Fruit fly (Drosophila melanogaster) whole organism, embryonic: ENCODE measurements around the gene CG15543.
A peak's percentile ranks its signal among the peaks of the same experiment; 100 is the strongest.

ENCODE experiments used
- Aef1 ChIP-seq: fragments of 200-800 bp; sonication (Bioruptor generic); IDR thresholded peaks from 3 replicates; pipeline ENCODE4 v1.3.6; 2022; ENCODE audit warnings: missing biosample characterization, missing genetic modification characterization
- Atf6 ChIP-seq: fragments of 200-800 bp; sonication (Bioruptor generic); IDR thresholded peaks from 2 replicates; pipeline ENCODE4 v1.3.6; 2022; ENCODE audit warnings: missing biosample characterization, missing genetic modification characterization
- BEAF-32 ChIP-seq: fragments of 200-800 bp; sonication (Bioruptor generic); optimal IDR thresholded peaks from 3 replicates; lab custom pipeline; 2017; ENCODE audit warnings: missing biosample characterization, missing genetic modification characterization, mild to moderate bottlenecking, moderate library complexity, missing genetic modification reagents
- BtbVII ChIP-seq: fragments of 200-800 bp; sonication (Bioruptor generic); optimal IDR thresholded peaks from 3 replicates; lab custom pipeline; 2017; ENCODE audit warnings: missing biosample characterization, mild to moderate bottlenecking, missing genetic modification characterization
- C15 ChIP-seq: fragments of 200-800 bp; sonication (Bioruptor generic); IDR thresholded peaks from 3 replicates; pipeline ENCODE4 v1.3.6; 2022; ENCODE audit warnings: missing biosample characterization, missing genetic modification characterization
- CG1024 ChIP-seq: fragments of 200-800 bp; sonication (Bioruptor generic); IDR thresholded peaks from 2 replicates; pipeline ENCODE4 v1.3.6; 2022; ENCODE audit warnings: missing biosample characterization, missing genetic modification characterization
- CG10979 ChIP-seq: fragments of 200-800 bp; sonication (Bioruptor generic); optimal IDR thresholded peaks from 2 replicates; lab custom pipeline; 2018; ENCODE audit warnings: missing biosample characterization, mild to moderate bottlenecking, missing genetic modification characterization, moderate library complexity
- CG11456 ChIP-seq: fragments of 200-800 bp; sonication (Bioruptor generic); IDR thresholded peaks from 3 replicates; pipeline ENCODE4 v1.3.6; 2022; ENCODE audit warnings: missing biosample characterization, missing genetic modification characterization
- CG12659 ChIP-seq: fragments of 200-800 bp; sonication (Bioruptor generic); optimal IDR thresholded peaks from 3 replicates; lab custom pipeline; 2017; ENCODE audit warnings: mild to moderate bottlenecking, missing biosample characterization, missing genetic modification reagents, missing genetic modification characterization
- CG14965 ChIP-seq: fragments of 200-800 bp; sonication (Bioruptor generic); optimal IDR thresholded peaks from 2 replicates; lab custom pipeline; 2016; ENCODE audit warnings: missing biosample characterization, missing genetic modification characterization, borderline replicate concordance
- CG17829 ChIP-seq: fragments of 200-800 bp; optimal IDR thresholded peaks from 2 replicates; lab custom pipeline; 2019; ENCODE audit warnings: missing biosample characterization, mild to moderate bottlenecking, missing genetic modification characterization, moderate library complexity
- CG18262 ChIP-seq: fragments of 200-800 bp; optimal IDR thresholded peaks from 3 replicates; lab custom pipeline; 2019; ENCODE audit warnings: missing biosample characterization, mild to moderate bottlenecking, missing genetic modification characterization, moderate library complexity
- CG31441 ChIP-seq: fragments of 200-800 bp; sonication (Bioruptor generic); IDR thresholded peaks from 2 replicates; pipeline ENCODE4 v1.3.6; 2022; ENCODE audit warnings: missing biosample characterization, missing genetic modification characterization
- CG3163 ChIP-seq: fragments of 200-800 bp; sonication (Bioruptor generic); optimal IDR thresholded peaks from 3 replicates; lab custom pipeline; 2016; ENCODE audit warnings: missing biosample characterization, missing genetic modification characterization
- CG32532 ChIP-seq: fragments of 200-800 bp; sonication (Bioruptor generic); IDR thresholded peaks from 2 replicates; pipeline ENCODE4 v1.3.6; 2022; ENCODE audit warnings: missing biosample characterization, missing genetic modification characterization
- CG34376 ChIP-seq: fragments of 200-800 bp; sonication (Bioruptor generic); optimal IDR thresholded peaks from 2 replicates; lab custom pipeline; 2018; ENCODE audit warnings: missing biosample characterization, mild to moderate bottlenecking, missing genetic modification characterization
- CG34422 ChIP-seq: fragments of 200-800 bp; sonication (Bioruptor generic); IDR thresholded peaks from 3 replicates; pipeline ENCODE4 v1.3.6; 2022; ENCODE audit warnings: missing biosample characterization, missing genetic modification characterization
- CG3995 ChIP-seq: fragments of 200-800 bp; sonication (Bioruptor generic); optimal IDR thresholded peaks from 3 replicates; lab custom pipeline; 2016; ENCODE audit warnings: missing biosample characterization, missing genetic modification characterization
- CG6272 ChIP-seq: fragments of 200-800 bp; sonication (Bioruptor generic); IDR thresholded peaks from 2 replicates; pipeline ENCODE4 v1.3.6; 2022; ENCODE audit warnings: missing biosample characterization, missing genetic modification characterization
- CG6654 ChIP-seq: fragments of 200-800 bp; sonication (Bioruptor generic); optimal IDR thresholded peaks from 2 replicates; lab custom pipeline; 2017; ENCODE audit warnings: missing biosample characterization, mild to moderate bottlenecking, missing genetic modification characterization
- CG7357 ChIP-seq: fragments of 200-800 bp; sonication (Bioruptor generic); IDR thresholded peaks from 3 replicates; pipeline ENCODE4 v1.3.6; 2022; ENCODE audit warnings: missing biosample characterization, missing genetic modification characterization
- CG8290 ChIP-seq, 3 experiments: fragments of 200-800 bp; sonication (Bioruptor generic); optimal IDR thresholded peaks; 2 replicates each; lab custom pipeline; 2016 to 2019; ENCODE audit warnings: missing biosample characterization in 3 of 3, missing genetic modification characterization in 3 of 3, mild to moderate bottlenecking in 2 of 3, moderate library complexity in 1 of 3
- CG8478 ChIP-seq: fragments of >200 bp; optimal IDR thresholded peaks from 2 replicates; lab custom pipeline; 2018
- CG8765 ChIP-seq: fragments of 200-800 bp; sonication (Bioruptor generic); IDR thresholded peaks from 2 replicates; pipeline ENCODE4 v1.3.6; 2022; ENCODE audit warnings: missing biosample characterization, missing genetic modification characterization
- D ChIP-seq, 2 experiments: fragments of 200-800 bp in 1 of 2; fragments of >200 bp in 1 of 2; sonication (Bioruptor generic) in 1 of 2; optimal IDR thresholded peaks; 2 replicates in 1 of 2; 3 replicates in 1 of 2; lab custom pipeline; 2017; ENCODE audit warnings: mild to moderate bottlenecking in 1 of 2, missing biosample characterization in 1 of 2, missing genetic modification characterization in 1 of 2, missing genetic modification reagents in 1 of 2
- Dip2 ChIP-seq: fragments of 200-800 bp; sonication (Bioruptor generic); IDR thresholded peaks from 2 replicates; pipeline ENCODE4 v1.3.6; 2022; ENCODE audit warnings: missing biosample characterization, missing genetic modification characterization
- Dip3 ChIP-seq: fragments of 200-800 bp; sonication (Bioruptor generic); optimal IDR thresholded peaks from 3 replicates; lab custom pipeline; 2016; ENCODE audit warnings: missing biosample characterization, missing genetic modification characterization
- Drgx ChIP-seq: fragments of 200-800 bp; sonication (Bioruptor generic); IDR thresholded peaks from 2 replicates; pipeline ENCODE4 v1.3.6; 2022; ENCODE audit warnings: missing biosample characterization, missing genetic modification characterization
- Ets65A ChIP-seq: fragments of 200-800 bp; sonication (Bioruptor generic); peaks from one replicate; lab custom pipeline; 2016; ENCODE audit warnings: missing biosample characterization, missing genetic modification characterization
- Ets97D ChIP-seq: fragments of 200-800 bp; sonication (Bioruptor generic); optimal IDR thresholded peaks from 3 replicates; lab custom pipeline; 2016; ENCODE audit warnings: missing biosample characterization, missing genetic modification characterization
- Fer2 ChIP-seq: fragments of 200-800 bp; sonication (Bioruptor generic); optimal IDR thresholded peaks from 2 replicates; lab custom pipeline; 2018; ENCODE audit warnings: missing biosample characterization, mild to moderate bottlenecking, missing genetic modification characterization, moderate library complexity
- Jarid2 ChIP-seq: fragments of 200-800 bp; sonication (Bioruptor generic); optimal IDR thresholded peaks from 3 replicates; lab custom pipeline; 2017; ENCODE audit warnings: mild to moderate bottlenecking, missing biosample characterization, missing genetic modification reagents, missing genetic modification characterization
- Kr ChIP-seq: fragments of 200-800 bp; sonication (Bioruptor generic); optimal IDR thresholded peaks from 2 replicates; lab custom pipeline; 2017; ENCODE audit warnings: missing biosample characterization, mild to moderate bottlenecking, missing genetic modification characterization
- Mad ChIP-seq: fragments of 200-800 bp; sonication (Bioruptor generic); optimal IDR thresholded peaks from 2 replicates; lab custom pipeline; 2016; ENCODE audit warnings: missing biosample characterization, missing genetic modification characterization
- NC2β ChIP-seq: fragments of 200-800 bp; sonication (Bioruptor generic); optimal IDR thresholded peaks from 2 replicates; lab custom pipeline; 2016; ENCODE audit warnings: missing biosample characterization, missing genetic modification characterization
- Optix ChIP-seq: fragments of 200-800 bp; sonication (Bioruptor generic); IDR thresholded peaks from 3 replicates; pipeline ENCODE4 v1.3.6; 2022; ENCODE audit warnings: missing biosample characterization, missing genetic modification characterization
- PHDP ChIP-seq: fragments of 200-800 bp; sonication (Bioruptor generic); optimal IDR thresholded peaks from 3 replicates; lab custom pipeline; 2018; ENCODE audit warnings: missing biosample characterization, mild to moderate bottlenecking, missing genetic modification characterization, moderate library complexity
- Xrp1 ChIP-seq: fragments of 200-800 bp; sonication (Bioruptor generic); IDR thresholded peaks from 2 replicates; pipeline ENCODE4 v1.3.6; 2022; ENCODE audit warnings: missing biosample characterization, missing genetic modification characterization
- amos ChIP-seq: fragments of 200-800 bp; sonication (Bioruptor generic); IDR thresholded peaks from 2 replicates; pipeline ENCODE4 v1.3.6; 2022; ENCODE audit warnings: missing biosample characterization, missing genetic modification characterization; ENCODE audit not compliant: partially characterized antibody
- bcd ChIP-seq: fragments of 200-800 bp; sonication (Bioruptor generic); optimal IDR thresholded peaks from 2 replicates; lab custom pipeline; 2017; ENCODE audit warnings: missing biosample characterization, mild to moderate bottlenecking, missing genetic modification characterization
- bsh ChIP-seq, 2 experiments: fragments of 200-800 bp; sonication (Bioruptor generic); optimal IDR thresholded peaks; 2 replicates each; lab custom pipeline; 2017 to 2018; ENCODE audit warnings: mild to moderate bottlenecking in 2 of 2, missing biosample characterization in 2 of 2, missing genetic modification characterization in 2 of 2, moderate library complexity in 1 of 2
- dm ChIP-seq: fragments of 200-800 bp; sonication (Bioruptor generic); optimal IDR thresholded peaks from 3 replicates; lab custom pipeline; 2016; ENCODE audit warnings: missing biosample characterization, missing genetic modification characterization
- ems ChIP-seq: fragments of 200-800 bp; sonication (Bioruptor generic); optimal IDR thresholded peaks from 3 replicates; lab custom pipeline; 2016; ENCODE audit warnings: missing biosample characterization, missing genetic modification characterization
- inv ChIP-seq: fragments of 200-800 bp; sonication (Bioruptor generic); IDR thresholded peaks from 2 replicates; pipeline ENCODE4 v1.3.6; 2022; ENCODE audit warnings: missing biosample characterization, missing genetic modification characterization; ENCODE audit not compliant: partially characterized antibody
- prd ChIP-seq, 3 experiments: fragments of >200 bp in 2 of 3; fragments of 200-800 bp in 1 of 3; sonication (Bioruptor generic) in 1 of 3; optimal IDR thresholded peaks in 2 of 3; IDR thresholded peaks in 1 of 3; 2 replicates in 2 of 3; 3 replicates in 1 of 3; pipeline versions ENCODE4 v1.3.6 to Lab custom; 2017 to 2022; ENCODE audit warnings: missing biosample characterization in 1 of 3, missing genetic modification characterization in 1 of 3
- scrt ChIP-seq: fragments of 200-800 bp; sonication (Bioruptor generic); optimal IDR thresholded peaks from 2 replicates; lab custom pipeline; 2018; ENCODE audit warnings: missing biosample characterization, mild to moderate bottlenecking, missing genetic modification characterization, moderate library complexity
- sens ChIP-seq: fragments of 200-800 bp; sonication (Bioruptor generic); peaks from one replicate; lab custom pipeline; 2016; ENCODE audit warnings: missing biosample characterization, missing genetic modification characterization
- shn ChIP-seq: fragments of 200-800 bp; sonication (Bioruptor generic); optimal IDR thresholded peaks from 3 replicates; lab custom pipeline; 2016; ENCODE audit warnings: missing biosample characterization, missing genetic modification characterization
- ssp ChIP-seq: fragments of 200-800 bp; sonication (Bioruptor generic); IDR thresholded peaks from 2 replicates; pipeline ENCODE4 v1.3.6; 2022; ENCODE audit warnings: missing biosample characterization, missing genetic modification characterization
- z ChIP-seq: fragments of 200-800 bp; sonication (Bioruptor generic); IDR thresholded peaks from 3 replicates; pipeline ENCODE4 v1.3.6; 2022; ENCODE audit warnings: missing biosample characterization, missing genetic modification characterization
- zfh1 ChIP-seq: fragments of 200-800 bp; sonication (Bioruptor generic); IDR thresholded peaks from 3 replicates; pipeline ENCODE4 v1.3.6; 2022; ENCODE audit warnings: missing biosample characterization, missing genetic modification characterization

Gene CG15543

DNA sequence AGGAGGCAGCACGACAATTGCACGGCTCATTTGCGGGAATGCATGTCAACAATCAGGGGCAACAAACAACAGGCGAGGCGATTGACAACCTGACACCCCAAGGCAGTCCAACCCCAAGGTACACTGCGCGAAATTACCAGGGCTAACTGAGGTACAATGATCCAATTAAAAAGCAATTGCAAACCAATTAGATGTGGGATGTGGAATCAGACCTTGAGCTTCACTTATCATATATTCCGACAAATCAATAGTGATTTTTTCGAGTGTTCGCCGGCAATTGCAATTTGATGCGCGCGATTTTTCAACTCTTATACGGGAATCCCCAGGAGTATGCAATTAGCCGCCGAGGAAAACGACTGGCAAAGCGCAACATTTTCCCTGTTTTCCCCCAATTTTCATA lies 4.4 kb downstream of the CG15543 start (continued):
- no peak for TF ChIP-seq CG3163 (GFP tag; lab: Kevin White, UChicago)
- TF ChIP-seq prd (optimal IDR thresholded peaks at IDR 0.05; lab: Kevin White, UChicago): no peak
- peak; percentile 58; the same call in 2 of the 3 replicates for TF ChIP-seq prd (GFP tag; IDR thresholded peaks at IDR 0.05; lab: Robert Waterston, UW)
- TF ChIP-seq Aef1 (GFP tag; lab: Robert Waterston, UW): no peak
- TF ChIP-seq CG7357: no peak
- TF ChIP-seq BtbVII (GFP tag; lab: Kevin White, UChicago): no peak
- no peak for TF ChIP-seq Dip3
- TF ChIP-seq Dip2: no peak
- TF ChIP-seq CG6654: no peak
- TF ChIP-seq CG17829: peak; percentile 6
- TF ChIP-seq Ets97D: no peak
- TF ChIP-seq bsh (GFP tag; optimal IDR thresholded peaks at IDR 0.05; lab: Kevin White, UChicago): peak in 1 of 2 experiments; percentile 13
- no peak for TF ChIP-seq CG8290 (GFP tag; optimal IDR thresholded peaks at IDR 0.05; lab: Kevin White, UChicago)
- TF ChIP-seq CG8290 (tag; optimal IDR thresholded peaks at IDR 0.05; lab: Kevin White, UChicago): no peak
- peak; percentile 4 for TF ChIP-seq CG18262 (tag; lab: Kevin White, UChicago)
- no peak for TF ChIP-seq Kr
- TF ChIP-seq Jarid2 (GFP tag; lab: Kevin White, UChicago): no peak
- TF ChIP-seq shn: no peak
- no peak for TF ChIP-seq CG8478 (lab: Kevin White, UChicago)
- no peak for TF ChIP-seq CG11456 (GFP tag; lab: Robert Waterston, UW)
- TF ChIP-seq inv: no peak
- no peak for TF ChIP-seq CG3995 (GFP tag; lab: Kevin White, UChicago)
- 0 out of 2 replicates have a peak, but pooled peaks have one; percentile 14 for TF ChIP-seq Drgx (GFP tag; lab: Robert Waterston, UW)
- TF ChIP-seq z (GFP tag; lab: Robert Waterston, UW): no peak
- TF ChIP-seq scrt (GFP tag; lab: Kevin White, UChicago): no peak
- no peak for TF ChIP-seq D (optimal IDR thresholded peaks at IDR 0.05; lab: Kevin White, UChicago)
- TF ChIP-seq D (GFP tag; optimal IDR thresholded peaks at IDR 0.05; lab: Kevin White, UChicago): no peak
- no peak for TF ChIP-seq CG31441
- TF ChIP-seq sens (GFP tag; lab: Kevin White, UChicago): peak; percentile 66
- no peak for TF ChIP-seq Fer2
- TF ChIP-seq C15: no peak
- TF ChIP-seq CG32532 (GFP tag; lab: Robert Waterston, UW): no peak
- TF ChIP-seq CG6272: no peak
- TF ChIP-seq PHDP: no peak
- 0 out of 3 replicates have a peak, but pooled peaks have one; percentile 52 for TF ChIP-seq zfh1 (GFP tag; lab: Robert Waterston, UW)
- TF ChIP-seq CG8765 (GFP tag; lab: Robert Waterston, UW): peak; percentile 46; the same call in 1 of the 2 replicates
- TF ChIP-seq CG10979 (tag; lab: Kevin White, UChicago): peak; percentile 8
- no peak for TF ChIP-seq CG34376 (GFP tag; lab: Kevin White, UChicago)
- TF ChIP-seq amos (GFP tag; lab: Robert Waterston, UW): no peak
- 0 out of 2 replicates have a peak, but pooled peaks have one; percentile 13 for TF ChIP-seq CG1024 (GFP tag; lab: Robert Waterston, UW)
- TF ChIP-seq BEAF-32 (GFP tag; lab: Kevin White, UChicago): no peak
- TF ChIP-seq dm (GFP tag; lab: Kevin White, UChicago): no peak
- TF ChIP-seq Ets65A (GFP tag; lab: Kevin White, UChicago): peak; percentile 79
- no peak for TF ChIP-seq ems
- no peak for TF ChIP-seq CG14965
- no peak for TF ChIP-seq Atf6
- no peak for TF ChIP-seq ssp (GFP tag; lab: Robert Waterston, UW)
- TF ChIP-seq Optix (GFP tag; lab: Robert Waterston, UW): no peak
- no peak for TF ChIP-seq CG34422 (GFP tag; lab: Robert Waterston, UW)
- no peak for TF ChIP-seq NC2β (GFP tag; lab: Kevin White, UChicago)
- no peak for TF ChIP-seq Mad (GFP tag; lab: Kevin White, UChicago)
- no peak for TF ChIP-seq bcd (GFP tag; lab: Kevin White, UChicago)
- TF ChIP-seq CG12659 (GFP tag; lab: Kevin White, UChicago): no peak
- peak; percentile 56; the same call in 1 of the 2 replicates for TF ChIP-seq Xrp1 (GFP tag; lab: Robert Waterston, UW)
